Worm (Caenorhabditis elegans): ENCODE data around the gene msp-76.

Gene msp-76

ce11 chrIV:9677226-9677992, 11.4 kb upstream of the msp-76 start (continued):
- TF ChIP-seq elt-3 (tag; optimal IDR thresholded peaks at IDR 0.05) (peak in 1 of 3 experiments; percentile 70), zag-1 (tag; optimal IDR thresholded peaks at IDR 0.05) (no peak), mml-1 (tag; optimal IDR thresholded peaks at IDR 0.05) (no peak), lin-39 (tag; optimal IDR thresholded peaks at IDR 0.05) (no peak), nhr-23 (tag; optimal IDR thresholded peaks at IDR 0.05) (peak; percentile 79), ztf-4 (tag; optimal IDR thresholded peaks at IDR 0.05) (no peak)

ce11 chrIV:9678007-9678406, 10.8 kb upstream of the msp-76 start:
- TF ChIP-seq mdl-1 (tag; optimal IDR thresholded peaks at IDR 0.05) = no peak
- no peak for TF ChIP-seq lin-39 (tag; optimal IDR thresholded peaks at IDR 0.05)
- no peak for TF ChIP-seq pqm-1 (tag; optimal IDR thresholded peaks at IDR 0.05)
- no peak for TF ChIP-seq ztf-11 (tag; optimal IDR thresholded peaks at IDR 0.05)
- no peak for TF ChIP-seq unc-39 (tag; optimal IDR thresholded peaks at IDR 0.05)
- TF ChIP-seq elt-3 (tag; optimal IDR thresholded peaks at IDR 0.05) = no peak
- no peak for TF ChIP-seq nhr-23 (tag; optimal IDR thresholded peaks at IDR 0.05)
- no peak for TF ChIP-seq lsy-12 (tag; optimal IDR thresholded peaks at IDR 0.05)
- TF ChIP-seq lin-15B (tag; optimal IDR thresholded peaks at IDR 0.05) = no peak
- no peak for TF ChIP-seq aly-2 (tag; optimal IDR thresholded peaks at IDR 0.05)
- TF ChIP-seq nhr-11 (tag; optimal IDR thresholded peaks at IDR 0.05) = no peak
- no peak for TF ChIP-seq ama-1 (optimal IDR thresholded peaks at IDR 0.05)
- no peak for TF ChIP-seq nhr-12 (tag; optimal IDR thresholded peaks at IDR 0.05)
- no peak for TF ChIP-seq mml-1 (tag; optimal IDR thresholded peaks at IDR 0.05)
- no peak for TF ChIP-seq ceh-82 (tag; optimal IDR thresholded peaks at IDR 0.05)
- TF ChIP-seq tbx-2 (tag; optimal IDR thresholded peaks at IDR 0.05) = no peak
- TF ChIP-seq nhr-28 (tag; optimal IDR thresholded peaks at IDR 0.05) = no peak

- TF ChIP-seq elt-2 (tag; optimal IDR thresholded peaks at IDR 0.05) (peak; percentile 3), nhr-23 (tag; optimal IDR thresholded peaks at IDR 0.05) (no peak), daf-12 (tag; optimal IDR thresholded peaks at IDR 0.05) (no peak), mml-1 (tag; optimal IDR thresholded peaks at IDR 0.05) (no peak)
These were observed 9.5 kb upstream of the msp-76 start for ce11 chrIV:9679296-9679695.

- TF ChIP-seq daf-12 (tag; optimal IDR thresholded peaks at IDR 0.05) (no peak), ceh-9 (tag; optimal IDR thresholded peaks at IDR 0.05) (no peak), ceh-82 (tag; optimal IDR thresholded peaks at IDR 0.05) (no peak), nhr-25 (tag; optimal IDR thresholded peaks at IDR 0.05) (no peak), pha-4 (tag; optimal IDR thresholded peaks at IDR 0.05) (no peak), lsy-12 (tag; optimal IDR thresholded peaks at IDR 0.05) (no peak), nhr-76 (tag; optimal IDR thresholded peaks at IDR 0.05) (no peak), fkh-2 (tag; optimal IDR thresholded peaks at IDR 0.05) (no peak), egl-27 (tag; optimal IDR thresholded peaks at IDR 0.05) (no peak), jun-1 (tag; optimal IDR thresholded peaks at IDR 0.05) (no peak), zag-1 (tag; optimal IDR thresholded peaks at IDR 0.05) (no peak), mml-1 (tag; optimal IDR thresholded peaks at IDR 0.05) (no peak), ama-1 (optimal IDR thresholded peaks at IDR 0.05) (no peak), unc-62 (GFP tag; optimal IDR thresholded peaks at IDR 0.05) (no peak)
These were observed 8.0 kb upstream of the msp-76 start, which contains the start of gene ins-8 for ce11 chrIV:9680841-9681240. ins-8 (minus strand) TSS chrIV:9680941.

- TF ChIP-seq lin-39 (tag; optimal IDR thresholded peaks at IDR 0.05) (no peak), fkh-10 (GFP tag; optimal IDR thresholded peaks at IDR 0.05) (no peak), ztf-4 (tag; optimal IDR thresholded peaks at IDR 0.05) (no peak), nhr-25 (tag; optimal IDR thresholded peaks at IDR 0.05) (no peak), pqm-1 (tag; optimal IDR thresholded peaks at IDR 0.05) (peak; percentile 34), elt-2 (tag; optimal IDR thresholded peaks at IDR 0.05) (peak; percentile 91), nhr-11 (tag; optimal IDR thresholded peaks at IDR 0.05) (no peak), daf-12 (tag; optimal IDR thresholded peaks at IDR 0.05) (no peak), nhr-23 (tag; optimal IDR thresholded peaks at IDR 0.05) (no peak), sea-2 (GFP tag; optimal IDR thresholded peaks at IDR 0.05) (no peak), jun-1 (tag; optimal IDR thresholded peaks at IDR 0.05) (no peak), nhr-237 (tag; optimal IDR thresholded peaks at IDR 0.05) (no peak), hmg-11 (tag; optimal IDR thresholded peaks at IDR 0.05) (no peak)
These were observed 6.3 kb upstream of the msp-76 start, which contains the start of gene ins-7 for ce11 chrIV:9682514-9682913. ins-7 (minus strand) TSS chrIV:9682845.

Data from whole organism, L3 larva.